Worm (Caenorhabditis elegans): Measurements from ENCODE around the gene F57B9.3.

Gene F57B9.3

DNA sequence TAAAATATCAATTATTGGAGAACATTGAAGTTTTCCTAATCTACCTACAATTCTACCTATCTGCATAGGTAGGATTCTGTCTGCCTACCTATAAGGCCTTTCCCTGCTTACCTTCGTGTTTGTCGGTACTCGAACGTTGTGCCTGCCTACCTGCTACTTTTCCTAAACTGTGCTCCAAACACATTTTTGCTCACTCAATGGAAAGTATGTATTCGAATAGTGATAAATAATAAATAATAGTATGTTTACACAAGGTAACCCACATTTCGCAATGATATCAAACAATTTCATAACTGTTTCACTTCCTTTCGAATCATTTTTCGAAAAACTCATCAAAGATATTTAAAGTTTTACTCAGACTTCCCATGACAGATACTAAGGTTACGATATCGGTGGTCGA is at the start of gene F57B9.3:
TSS of gene F57B9.3 (plus strand) at position 301 of the 400 bp plus-strand sequence.
- no peak for TF ChIP-seq Y48G9A.11 (GFP tag; IDR thresholded peaks at IDR 0.05)
- TF ChIP-seq ZK337.2 (GFP tag; IDR thresholded peaks at IDR 0.05): no peak
- no peak for TF ChIP-seq ceh-32 (tag; optimal IDR thresholded peaks at IDR 0.05; ENCODE audit: poor library complexity)
- no peak for TF ChIP-seq lir-3 (tag; optimal IDR thresholded peaks at IDR 0.05)
- TF ChIP-seq daf-16 (GFP tag; optimal IDR thresholded peaks at IDR 0.05): no peak
- TF ChIP-seq daf-16 (tag; optimal IDR thresholded peaks at IDR 0.05): peak; percentile 28
- TF ChIP-seq ama-1 (optimal IDR thresholded peaks at IDR 0.05): no peak

DNA sequence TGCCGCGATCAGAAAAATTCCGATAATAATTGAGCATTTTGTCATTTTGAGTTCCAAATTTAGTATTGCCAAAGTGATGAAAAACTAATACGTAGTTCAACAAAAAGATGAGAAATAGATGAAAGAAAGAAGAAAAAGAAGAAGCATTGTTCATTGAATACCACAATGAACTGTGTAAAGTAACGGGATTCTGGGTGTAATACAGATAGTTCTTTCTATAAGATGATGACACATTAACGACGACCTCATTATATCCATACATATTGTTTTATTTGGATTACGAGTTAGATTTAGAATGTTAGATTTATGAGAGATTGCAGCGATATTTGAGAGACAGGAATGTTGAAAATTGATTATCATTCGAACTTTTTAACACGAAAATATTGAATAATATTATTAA is 48.1 kb upstream of the F57B9.3 start, which contains the start of gene K04C2.5:
TSS of gene K04C2.5 (minus strand) at position 101 of the 400 bp plus-strand sequence.
- TF ChIP-seq ztf-7 (tag; optimal IDR thresholded peaks at IDR 0.05) (no peak), mes-2 (tag; optimal IDR thresholded peaks at IDR 0.05; ENCODE audit: poor library complexity, severe bottlenecking) (no peak), R02D3.7 (tag; optimal IDR thresholded peaks at IDR 0.05) (no peak), zfp-2 (tag; optimal IDR thresholded peaks at IDR 0.05) (no peak), F49E8.2 (tag; optimal IDR thresholded peaks at IDR 0.05; ENCODE audit: borderline replicate concordance) (no peak), Y5F2A.4 (GFP tag; optimal IDR thresholded peaks at IDR 0.05) (no peak), nhr-237 (tag; optimal IDR thresholded peaks at IDR 0.05) (no peak), spr-3 (GFP tag; optimal IDR thresholded peaks at IDR 0.05) (no peak), pha-4 (GFP tag; IDR thresholded peaks at IDR 0.05) (no peak), pha-4 (tag; optimal IDR thresholded peaks at IDR 0.05) (no peak), unc-130 (GFP tag; optimal IDR thresholded peaks at IDR 0.05) (no peak), php-3 (GFP tag; IDR thresholded peaks at IDR 0.05) (no peak), ama-1 (optimal IDR thresholded peaks at IDR 0.05) (no peak), mxl-3 (GFP tag; optimal IDR thresholded peaks at IDR 0.05) (no peak), zip-2 (tag; optimal IDR thresholded peaks at IDR 0.05) (no peak), zip-11 (GFP tag; IDR thresholded peaks at IDR 0.05) (no peak)

DNA sequence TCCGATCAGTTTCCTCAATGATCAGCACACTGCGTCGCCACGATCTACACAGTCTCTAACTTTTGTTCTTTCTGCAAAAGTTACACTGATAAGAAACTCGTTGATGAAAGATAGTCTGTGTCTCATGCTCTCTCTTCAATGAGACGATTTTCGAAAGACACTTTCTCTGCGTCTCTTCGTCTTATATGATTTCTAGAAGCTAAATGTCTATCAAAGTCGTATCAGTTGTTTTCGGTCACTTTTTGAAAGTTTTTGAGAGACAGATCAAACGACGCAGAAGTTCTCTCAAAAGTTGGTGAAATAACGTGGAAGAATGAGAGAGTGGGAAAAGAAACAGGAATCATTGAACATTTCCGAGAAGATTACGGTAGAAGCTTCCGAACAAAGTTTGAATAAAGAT is 44.5 kb upstream of the F57B9.3 start:
- TF ChIP-seq egl-27 (tag; optimal IDR thresholded peaks at IDR 0.05) (no peak), hlh-30 (tag; optimal IDR thresholded peaks at IDR 0.05; ENCODE audit: insufficient read depth) (peak; percentile 75), lir-3 (tag; optimal IDR thresholded peaks at IDR 0.05) (no peak), unc-62 (GFP tag; optimal IDR thresholded peaks at IDR 0.05 in 1 of 2) (peak in 1 of 2 experiments; percentile 99), unc-62 (tag; optimal IDR thresholded peaks at IDR 0.05) (no peak), ZK337.2 (GFP tag; IDR thresholded peaks at IDR 0.05) (no peak), ztf-7 (tag; optimal IDR thresholded peaks at IDR 0.05) (no peak), mxl-2 (GFP tag; conservative IDR thresholded peaks at IDR 0.05) (peak; percentile 82), gei-8 (GFP tag; optimal IDR thresholded peaks at IDR 0.05) (peak; percentile 71), nhr-25 (tag; optimal IDR thresholded peaks at IDR 0.05; ENCODE audit: borderline replicate concordance, insufficient read depth) (no peak), daf-12 (tag; optimal IDR thresholded peaks at IDR 0.05) (no peak), ces-1 (GFP tag; optimal IDR thresholded peaks at IDR 0.05) (no peak), ceh-32 (tag; optimal IDR thresholded peaks at IDR 0.05; ENCODE audit: poor library complexity) (no peak), unc-130 (GFP tag; optimal IDR thresholded peaks at IDR 0.05) (no peak), Y105C5A.15 (GFP tag; IDR thresholded peaks at IDR 0.05) (no peak), ama-1 (optimal IDR thresholded peaks at IDR 0.05) (peak; percentile 27), dmd-9 (GFP tag; IDR thresholded peaks at IDR 0.05) (no peak), ZK546.5 (tag; optimal IDR thresholded peaks at IDR 0.05) (no peak), nhr-41 (GFP tag; IDR thresholded peaks at IDR 0.05) (no peak), vab-7 (GFP tag; IDR thresholded peaks at IDR 0.05) (no peak), fos-1 (tag; optimal IDR thresholded peaks at IDR 0.05) (no peak), pha-4 (GFP tag; IDR thresholded peaks at IDR 0.05) (no peak), pha-4 (tag; optimal IDR thresholded peaks at IDR 0.05) (no peak), attf-4 (tag; optimal IDR thresholded peaks at IDR 0.05) (no peak), ceh-44 (GFP tag; IDR thresholded peaks at IDR 0.05) (no peak), fkh-10 (GFP tag; optimal IDR thresholded peaks at IDR 0.05) (no peak), lin-15B (tag; optimal IDR thresholded peaks at IDR 0.05) (no peak), zip-2 (tag; optimal IDR thresholded peaks at IDR 0.05) (no peak), dmd-6 (GFP tag; IDR thresholded peaks at IDR 0.05) (peak; percentile 98), dve-1 (tag; optimal IDR thresholded peaks at IDR 0.05; ENCODE audit: insufficient read depth) (peak; percentile 94), dpl-1 (GFP tag; optimal IDR thresholded peaks at IDR 0.05) (peak; percentile 14), egl-43 (GFP tag; IDR thresholded peaks at IDR 0.05) (no peak), hif-1 (tag; optimal IDR thresholded peaks at IDR 0.05) (peak in 1 of 2 experiments; percentile 0), mxl-3 (GFP tag; optimal IDR thresholded peaks at IDR 0.05) (peak; percentile 40), T20F7.1 (GFP tag; optimal IDR thresholded peaks at IDR 0.05) (peak; percentile 76)
